Worm (Caenorhabditis elegans): ENCODE measurements around the gene acs-2.
A peak's percentile ranks its signal among the peaks of the same experiment; 100 is the strongest.

The acs-2 gene

DNA sequence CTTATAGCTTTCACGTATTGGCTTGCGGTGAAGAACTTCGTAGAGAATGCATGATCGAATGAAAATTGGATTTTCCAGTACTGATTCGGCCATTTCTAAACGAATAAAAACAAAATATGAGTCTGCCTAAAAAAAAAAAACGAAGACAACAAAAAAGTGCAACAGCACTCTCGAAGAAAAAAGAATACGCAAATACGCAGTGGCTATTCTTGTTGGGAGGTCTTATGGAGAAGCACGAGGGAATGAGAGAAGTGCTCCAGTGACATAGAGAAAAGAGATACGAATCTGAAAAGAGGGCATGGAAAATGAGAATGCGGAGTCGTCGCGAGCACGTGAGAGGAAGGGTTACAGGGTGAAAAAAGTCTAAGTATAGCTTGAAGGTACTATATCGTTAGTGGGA, 35.1 kb downstream of the acs-2 start, which contains the start of gene fbxa-152:
fbxa-152 (minus strand) TSS at position 101 of the 400 bp plus-strand sequence.
- TF ChIP-seq ceh-82 (tag; optimal IDR thresholded peaks at IDR 0.05) (no peak), unc-62 (GFP tag; optimal IDR thresholded peaks at IDR 0.05 in 1 of 2) (peak in 1 of 2 experiments; percentile 39), unc-62 (tag; optimal IDR thresholded peaks at IDR 0.05) (no peak), lin-1 (GFP tag; IDR thresholded peaks at IDR 0.05) (no peak)

DNA sequence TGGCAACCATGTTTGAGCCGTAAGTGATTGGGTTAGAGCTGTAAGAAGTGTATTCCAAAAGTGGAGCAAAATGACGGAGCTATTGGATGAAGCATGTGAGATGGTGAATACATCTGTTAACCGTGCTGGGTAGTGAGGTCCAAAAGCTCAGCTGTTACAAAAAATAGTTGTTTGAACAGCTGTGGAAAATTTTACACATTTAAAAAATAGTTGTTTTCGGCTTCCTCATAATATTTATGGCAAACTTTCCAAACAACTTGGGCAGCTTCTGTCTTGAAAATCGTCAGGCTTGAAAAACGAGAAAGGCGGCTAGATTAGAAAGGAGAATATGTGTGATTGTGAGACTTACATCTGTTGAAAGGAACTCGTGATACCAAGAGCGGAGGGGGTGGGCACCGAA, 37.9 kb downstream of the acs-2 start, which contains the start of gene fbxa-154:
fbxa-154 (minus strand) TSS at position 101 of the 400 bp plus-strand sequence.
- TF ChIP-seq php-3 (GFP tag; IDR thresholded peaks at IDR 0.05): no peak
- no peak for TF ChIP-seq ceh-82 (tag; optimal IDR thresholded peaks at IDR 0.05)
- TF ChIP-seq D1046.2 (GFP tag; IDR thresholded peaks at IDR 0.05): no peak
- no peak for TF ChIP-seq arid-1 (GFP tag; conservative IDR thresholded peaks at IDR 0.05)
- no peak for TF ChIP-seq dmd-8 (GFP tag; IDR thresholded peaks at IDR 0.05)
- no peak for TF ChIP-seq nhr-111 (GFP tag; optimal IDR thresholded peaks at IDR 0.05)
- TF ChIP-seq set-16 (GFP tag; IDR thresholded peaks at IDR 0.05): no peak
- no peak for TF ChIP-seq nhr-25 (tag; optimal IDR thresholded peaks at IDR 0.05; ENCODE audit: borderline replicate concordance, insufficient read depth)
- no peak for TF ChIP-seq nhr-102 (tag; optimal IDR thresholded peaks at IDR 0.05)
- TF ChIP-seq ceh-44 (GFP tag; IDR thresholded peaks at IDR 0.05): no peak
- no peak for TF ChIP-seq unc-62 (GFP tag; optimal IDR thresholded peaks at IDR 0.05 in 1 of 2)
- no peak for TF ChIP-seq unc-62 (tag; optimal IDR thresholded peaks at IDR 0.05)
- no peak for TF ChIP-seq lir-3 (tag; optimal IDR thresholded peaks at IDR 0.05)
- TF ChIP-seq spr-1 (tag; optimal IDR thresholded peaks at IDR 0.05): no peak
- TF ChIP-seq zfp-3 (GFP tag; conservative IDR thresholded peaks at IDR 0.05): no peak
- no peak for TF ChIP-seq ceh-32 (tag; optimal IDR thresholded peaks at IDR 0.05; ENCODE audit: poor library complexity)
- TF ChIP-seq skn-1 (tag; optimal IDR thresholded peaks at IDR 0.05): no peak
- no peak for TF ChIP-seq tra-1 (GFP tag; IDR thresholded peaks at IDR 0.05)
- TF ChIP-seq duxl-1 (tag; optimal IDR thresholded peaks at IDR 0.05; ENCODE audit: poor library complexity): no peak
- TF ChIP-seq F49E8.2 (tag; optimal IDR thresholded peaks at IDR 0.05; ENCODE audit: borderline replicate concordance): no peak
- TF ChIP-seq nhr-6 (tag; optimal IDR thresholded peaks at IDR 0.05): no peak

ce11 chrV:15610350-15610940, 43.3 kb downstream of the acs-2 start, which contains the start of the genes fbxa-153 and str-12:
TSS of gene fbxa-153 (minus strand) at chrV:15610384.
TSS of gene str-12 (plus strand) at chrV:15610890.
- TF ChIP-seq nhr-11 (tag; optimal IDR thresholded peaks at IDR 0.05): peak; percentile 4
- TF ChIP-seq ctbp-1 (GFP tag; IDR thresholded peaks at IDR 0.05): no peak
- TF ChIP-seq mxl-2 (GFP tag; conservative IDR thresholded peaks at IDR 0.05): no peak
- TF ChIP-seq set-16 (GFP tag; IDR thresholded peaks at IDR 0.05): no peak
- no peak for TF ChIP-seq ZK546.5 (tag; optimal IDR thresholded peaks at IDR 0.05)
- no peak for TF ChIP-seq zag-1 (tag; optimal IDR thresholded peaks at IDR 0.05)
- 0 out of 2 replicates have a peak, but pooled peaks have one; percentile 25 for TF ChIP-seq ZK337.2 (GFP tag; IDR thresholded peaks at IDR 0.05)

DNA sequence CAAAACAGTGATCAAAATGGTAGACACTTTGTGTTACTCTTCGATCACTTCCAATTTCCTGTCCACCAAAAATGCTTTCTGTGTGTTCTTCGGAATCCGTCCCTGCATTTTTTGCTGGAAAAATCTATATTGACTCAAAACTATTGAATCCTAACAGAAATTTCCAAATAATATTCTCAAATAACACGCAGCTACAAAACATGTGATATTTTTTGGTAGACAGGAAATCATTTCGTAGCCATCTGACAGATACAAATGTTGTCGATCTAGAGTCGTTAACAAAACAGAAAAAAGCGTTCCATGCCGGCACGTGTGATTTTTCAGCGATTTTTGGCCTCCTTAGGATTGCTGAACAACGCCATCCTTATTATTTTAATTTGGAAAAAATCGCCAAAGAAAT, 45.7 kb downstream of the acs-2 start, which contains the start of gene str-263:
str-263 (plus strand) TSS at position 301 of the 400 bp plus-strand sequence.
- TF ChIP-seq fkh-10 (GFP tag; optimal IDR thresholded peaks at IDR 0.05) (no peak), dmd-8 (GFP tag; IDR thresholded peaks at IDR 0.05) (no peak), zip-11 (GFP tag; IDR thresholded peaks at IDR 0.05) (no peak), mep-1 (tag; optimal IDR thresholded peaks at IDR 0.05) (no peak), daf-16 (GFP tag; optimal IDR thresholded peaks at IDR 0.05) (no peak), daf-16 (tag; optimal IDR thresholded peaks at IDR 0.05) (no peak), Y5F2A.4 (GFP tag; optimal IDR thresholded peaks at IDR 0.05) (no peak), egl-27 (tag; optimal IDR thresholded peaks at IDR 0.05) (no peak)

Data from whole organism, L4 larva.